4 fruit fly cellular contexts compared by ENCODE assay signal in the genomic region with DNA sequence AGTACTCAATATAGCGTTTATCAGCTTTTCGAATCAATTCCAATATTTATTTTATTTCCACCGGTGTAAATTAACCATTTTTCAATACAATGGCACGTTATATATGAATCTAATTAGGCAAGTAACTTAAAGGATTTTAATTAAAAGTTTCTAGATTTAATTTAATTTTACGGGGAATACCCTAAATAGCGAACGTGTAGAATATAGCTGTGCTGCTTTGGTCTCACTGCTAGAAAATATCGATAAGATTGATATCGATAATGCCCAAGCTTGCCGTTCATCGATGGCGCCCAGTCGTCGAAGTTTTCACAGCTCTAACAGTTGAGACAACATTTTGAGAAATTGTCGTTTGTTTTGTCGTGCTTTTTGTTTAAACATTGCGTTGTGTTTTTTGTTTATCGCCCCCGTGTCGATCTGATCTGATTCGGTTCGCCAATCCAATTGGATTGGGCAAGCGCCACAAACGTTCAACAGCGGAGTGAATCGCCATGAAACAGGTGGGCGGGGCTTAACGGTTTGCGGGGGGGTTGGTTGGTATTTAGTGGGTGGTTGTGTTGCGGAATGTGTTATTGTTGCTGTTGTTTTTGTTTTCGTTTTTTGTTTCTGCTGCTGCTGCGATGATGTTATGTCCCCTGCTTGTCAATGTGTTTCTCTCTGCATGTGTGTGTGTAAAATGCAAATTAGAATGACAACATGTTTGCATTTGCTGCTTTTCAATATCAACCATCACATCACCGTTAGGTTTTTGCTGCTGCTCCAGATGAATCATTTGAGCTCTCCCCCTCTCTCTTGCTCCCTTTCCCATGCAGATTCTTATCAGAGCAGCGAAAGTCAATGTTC.
TF ChIP-seq lines count a peak whose summit lies in the region.

A gene (plus strand): TSS at position 289 of the 840 bp plus-strand sequence.

TF ChIP-seq in whole organism, adult, 20 proteins besides CTCF, POLR2A, EP300 and RAD21 (continued from another document):
- TF ChIP-seq CG7045 (GFP tag; optimal IDR thresholded peaks at IDR 0.05; lab: Kevin White, UChicago) (no peak), kay (GFP tag; lab: Kevin White, UChicago; ENCODE audit: borderline replicate concordance) (peak; percentile 92), CG1620 (GFP tag; optimal IDR thresholded peaks at IDR 0.05; lab: Kevin White, UChicago) (peak; percentile 43), bab1 (GFP tag; optimal IDR thresholded peaks at IDR 0.05; lab: Kevin White, UChicago) (peak; percentile 14)

TF ChIP-seq in whole organism, embryonic, 481 proteins besides CTCF, POLR2A, EP300 and RAD21 (continued from another document and continues in another):
- peak; percentile 59 for TF ChIP-seq gfzf (GFP tag; optimal IDR thresholded peaks at IDR 0.05; lab: Kevin White, UChicago)
- TF ChIP-seq maf-S (GFP tag; optimal IDR thresholded peaks at IDR 0.05; lab: Kevin White, UChicago), result peak; percentile 22
- peak; percentile 4 for TF ChIP-seq Lhr (GFP tag; optimal IDR thresholded peaks at IDR 0.05; lab: Kevin White, UChicago)
- TF ChIP-seq shn (GFP tag; optimal IDR thresholded peaks at IDR 0.05; lab: Kevin White, UChicago), result no peak
- TF ChIP-seq CG9797 (GFP tag; optimal IDR thresholded peaks at IDR 0.05; lab: Kevin White, UChicago), result peak; percentile 59
- no peak for TF ChIP-seq CG7357 (GFP tag; IDR thresholded peaks at IDR 0.05; lab: Robert Waterston, UW)
- TF ChIP-seq Lpt (GFP tag; optimal IDR thresholded peaks at IDR 0.05; lab: Kevin White, UChicago), result no peak
- TF ChIP-seq lab (GFP tag; optimal IDR thresholded peaks at IDR 0.05; lab: Kevin White, UChicago), result peak; percentile 46
- no peak for TF ChIP-seq luna (GFP tag; optimal IDR thresholded peaks at IDR 0.05; lab: Kevin White, UChicago)
- peak; percentile 52 for TF ChIP-seq CG17359 (tag; optimal IDR thresholded peaks at IDR 0.05; lab: Kevin White, UChicago)
- peak; percentile 67 for TF ChIP-seq Ets97D (GFP tag; optimal IDR thresholded peaks at IDR 0.05; lab: Kevin White, UChicago)
- TF ChIP-seq stwl (tag; optimal IDR thresholded peaks at IDR 0.05; lab: Kevin White, UChicago), result peak; percentile 86
- peak; percentile 42 for TF ChIP-seq Sox102F (GFP tag; optimal IDR thresholded peaks at IDR 0.05; lab: Kevin White, UChicago)
- TF ChIP-seq PHDP (tag; optimal IDR thresholded peaks at IDR 0.05; lab: Kevin White, UChicago), result peak; percentile 35
- TF ChIP-seq NfI (GFP tag; optimal IDR thresholded peaks at IDR 0.05; lab: Kevin White, UChicago), result peak; percentile 7
- peak; percentile 64 for TF ChIP-seq CG2712 (tag; optimal IDR thresholded peaks at IDR 0.05; lab: Kevin White, UChicago)
- TF ChIP-seq fu2 (GFP tag; optimal IDR thresholded peaks at IDR 0.05; lab: Kevin White, UChicago), result peak; percentile 2
- peak; percentile 28 for TF ChIP-seq cg (GFP tag; optimal IDR thresholded peaks at IDR 0.05; lab: Kevin White, UChicago)
- TF ChIP-seq CG4854 (GFP tag; optimal IDR thresholded peaks at IDR 0.05; lab: Kevin White, UChicago), result peak; percentile 22
- TF ChIP-seq CG7928 (GFP tag; optimal IDR thresholded peaks at IDR 0.05; lab: Kevin White, UChicago), result no peak
- peak in 1 of 3 experiments; percentile 24 for TF ChIP-seq lola (GFP tag; optimal IDR thresholded peaks at IDR 0.05; lab: Kevin White, UChicago)
- peak; percentile 40 for TF ChIP-seq exex (tag; optimal IDR thresholded peaks at IDR 0.05; lab: Kevin White, UChicago)
- TF ChIP-seq CG5953 (GFP tag; IDR thresholded peaks at IDR 0.05; lab: Robert Waterston, UW), result no peak
- TF ChIP-seq CG4404 (GFP tag; IDR thresholded peaks at IDR 0.05; lab: Robert Waterston, UW), result no peak
- TF ChIP-seq Ptx1 (GFP tag; IDR thresholded peaks at IDR 0.05; lab: Robert Waterston, UW), result peak; percentile 23; the same call in 1 of the 2 replicates
- TF ChIP-seq Usf (GFP tag; optimal IDR thresholded peaks at IDR 0.05; lab: Kevin White, UChicago), result no peak
- TF ChIP-seq sd (tag; optimal IDR thresholded peaks at IDR 0.05; lab: Kevin White, UChicago), result peak; percentile 98
- no peak for TF ChIP-seq kay (GFP tag; optimal IDR thresholded peaks at IDR 0.05; lab: Kevin White, UChicago)
- no peak for TF ChIP-seq gce (GFP tag; IDR thresholded peaks at IDR 0.05; lab: Robert Waterston, UW)
- TF ChIP-seq bab2 (GFP tag; optimal IDR thresholded peaks at IDR 0.05; lab: Kevin White, UChicago), result peak; percentile 13
- no peak; the same call in 1 of the 2 replicates for TF ChIP-seq CG11085 (GFP tag; IDR thresholded peaks at IDR 0.05; lab: Robert Waterston, UW)
- peak; percentile 18 for TF ChIP-seq CG16863 (GFP tag; optimal IDR thresholded peaks at IDR 0.05; lab: Kevin White, UChicago)
- peak; percentile 54 for TF ChIP-seq trem (tag; optimal IDR thresholded peaks at IDR 0.05; lab: Kevin White, UChicago)
- TF ChIP-seq hb (GFP tag; IDR thresholded peaks at IDR 0.05; lab: Robert Waterston, UW; ENCODE audit: partially characterized antibody), result peak; percentile 73
- no peak for TF ChIP-seq CG8765 (GFP tag; IDR thresholded peaks at IDR 0.05; lab: Robert Waterston, UW)
- no peak for TF ChIP-seq CG17568 (GFP tag; optimal IDR thresholded peaks at IDR 0.05; lab: Kevin White, UChicago)
- TF ChIP-seq repo (GFP tag; optimal IDR thresholded peaks at IDR 0.05; lab: Kevin White, UChicago), result no peak
- TF ChIP-seq CG18262 (tag; optimal IDR thresholded peaks at IDR 0.05; lab: Kevin White, UChicago), result peak; percentile 59
- no peak for TF ChIP-seq ac (GFP tag; optimal IDR thresholded peaks at IDR 0.05; lab: Kevin White, UChicago)

TF ChIP-seq in whole organism, prepupa, 60 proteins besides CTCF, POLR2A, EP300 and RAD21 (continued from another document):
- TF ChIP-seq CG11294 (GFP tag; IDR thresholded peaks at IDR 0.05; lab: Robert Waterston, UW), result no peak
- no peak for TF ChIP-seq Sox102F (GFP tag; optimal IDR thresholded peaks at IDR 0.05; lab: Kevin White, UChicago)
- no peak for TF ChIP-seq fd85E (GFP tag; optimal IDR thresholded peaks at IDR 0.05; lab: Kevin White, UChicago)
- no peak for TF ChIP-seq CG10669 (GFP tag; optimal IDR thresholded peaks at IDR 0.05; lab: Kevin White, UChicago)
- peak; percentile 30 for TF ChIP-seq CG3032 (tag; optimal IDR thresholded peaks at IDR 0.05; lab: Kevin White, UChicago)
- peak; percentile 7 for TF ChIP-seq topi (GFP tag; optimal IDR thresholded peaks at IDR 0.05; lab: Kevin White, UChicago)
- TF ChIP-seq ss (GFP tag; optimal IDR thresholded peaks at IDR 0.05; lab: Kevin White, UChicago), result no peak
- no peak for TF ChIP-seq CG6792 (GFP tag; optimal IDR thresholded peaks at IDR 0.05; lab: Kevin White, UChicago)
- TF ChIP-seq CG8119 (GFP tag; IDR thresholded peaks at IDR 0.05; lab: Robert Waterston, UW), result no peak
- no peak for TF ChIP-seq CG1621 (tag; optimal IDR thresholded peaks at IDR 0.05; lab: Kevin White, UChicago)
- TF ChIP-seq OdsH (GFP tag; optimal IDR thresholded peaks at IDR 0.05; lab: Kevin White, UChicago), result peak; percentile 23
- TF ChIP-seq CG10631 (GFP tag; optimal IDR thresholded peaks at IDR 0.05; lab: Kevin White, UChicago), result peak; percentile 35
- TF ChIP-seq CG8632 (GFP tag; optimal IDR thresholded peaks at IDR 0.05; lab: Kevin White, UChicago), result no peak
- TF ChIP-seq lz (GFP tag; optimal IDR thresholded peaks at IDR 0.05; lab: Kevin White, UChicago), result peak; percentile 4
- no peak for TF ChIP-seq Smox (GFP tag; optimal IDR thresholded peaks at IDR 0.05; lab: Kevin White, UChicago)
- TF ChIP-seq CG34406 (GFP tag; optimal IDR thresholded peaks at IDR 0.05; lab: Kevin White, UChicago), result no peak
- no peak for TF ChIP-seq CG6808 (GFP tag; optimal IDR thresholded peaks at IDR 0.05; lab: Kevin White, UChicago)
- TF ChIP-seq dac (GFP tag; optimal IDR thresholded peaks at IDR 0.05; lab: Kevin White, UChicago), result no peak
- no peak for TF ChIP-seq CG32006 (GFP tag; optimal IDR thresholded peaks at IDR 0.05; lab: Kevin White, UChicago)
- TF ChIP-seq eg (GFP tag; IDR thresholded peaks at IDR 0.05; lab: Robert Waterston, UW), result peak; percentile 47; the same call in 1 of the 3 replicates
- TF ChIP-seq CG8319 (GFP tag; optimal IDR thresholded peaks at IDR 0.05; lab: Kevin White, UChicago), result no peak
- TF ChIP-seq Ets96B (tag; optimal IDR thresholded peaks at IDR 0.05; lab: Kevin White, UChicago), result no peak
- TF ChIP-seq Hr39 (GFP tag; optimal IDR thresholded peaks at IDR 0.05; lab: Kevin White, UChicago), result no peak
- no peak for TF ChIP-seq Eip93F (GFP tag; optimal IDR thresholded peaks at IDR 0.05; lab: Kevin White, UChicago)
- peak; percentile 20 for TF ChIP-seq cyc (GFP tag; optimal IDR thresholded peaks at IDR 0.05; lab: Kevin White, UChicago)
- no peak for TF ChIP-seq fd59A (GFP tag; optimal IDR thresholded peaks at IDR 0.05; lab: Kevin White, UChicago)
- no peak for TF ChIP-seq CG9139 (GFP tag; optimal IDR thresholded peaks at IDR 0.05; lab: Kevin White, UChicago)
- TF ChIP-seq Gug (GFP tag; IDR thresholded peaks at IDR 0.05; lab: Robert Waterston, UW), result no peak
- TF ChIP-seq Sox15 (GFP tag; optimal IDR thresholded peaks at IDR 0.05; lab: Kevin White, UChicago), result no peak
- no peak for TF ChIP-seq dsx (GFP tag; optimal IDR thresholded peaks at IDR 0.05; lab: Kevin White, UChicago; ENCODE audit: poor library complexity, severe bottlenecking)
- TF ChIP-seq CG11902 (GFP tag; optimal IDR thresholded peaks at IDR 0.05; lab: Kevin White, UChicago), result no peak
- TF ChIP-seq CG6276 (GFP tag; optimal IDR thresholded peaks at IDR 0.05; lab: Kevin White, UChicago), result no peak
- no peak for TF ChIP-seq achi (GFP tag; optimal IDR thresholded peaks at IDR 0.05; lab: Kevin White, UChicago)
- no peak for TF ChIP-seq net (GFP tag; optimal IDR thresholded peaks at IDR 0.05; lab: Kevin White, UChicago)
- TF ChIP-seq fkh (GFP tag; optimal IDR thresholded peaks at IDR 0.05; lab: Kevin White, UChicago), result no peak
- no peak for TF ChIP-seq CG15336 (GFP tag; IDR thresholded peaks at IDR 0.05; lab: Robert Waterston, UW)
- peak; percentile 61 for TF ChIP-seq Eip78C (GFP tag; lab: Kevin White, UChicago)
- TF ChIP-seq CG11762 (GFP tag; optimal IDR thresholded peaks at IDR 0.05; lab: Kevin White, UChicago; ENCODE audit: insufficient read depth), result no peak
- no peak for TF ChIP-seq salr (GFP tag; optimal IDR thresholded peaks at IDR 0.05; lab: Kevin White, UChicago)
- TF ChIP-seq Sox14 (GFP tag; optimal IDR thresholded peaks at IDR 0.05; lab: Kevin White, UChicago), result no peak
TF ChIP-seq in whole organism, prepupa: peak in this region for 16.

TF ChIP-seq in whole organism, wandering third instar larva, 38 proteins besides CTCF, POLR2A, EP300 and RAD21 (continued from another document):
- TF ChIP-seq Hr83 (GFP tag; optimal IDR thresholded peaks at IDR 0.05; lab: Kevin White, UChicago; ENCODE audit: poor library complexity, severe bottlenecking) (no peak), h (GFP tag; optimal IDR thresholded peaks at IDR 0.05; lab: Kevin White, UChicago) (peak; percentile 55), GATAd (GFP tag; optimal IDR thresholded peaks at IDR 0.05; lab: Kevin White, UChicago) (no peak), psq (GFP tag; optimal IDR thresholded peaks at IDR 0.05; lab: Kevin White, UChicago) (no peak), CG9705 (GFP tag; optimal IDR thresholded peaks at IDR 0.05; lab: Kevin White, UChicago) (no peak), Rel (GFP tag; optimal IDR thresholded peaks at IDR 0.05; lab: Kevin White, UChicago) (no peak), Rel (tag; optimal IDR thresholded peaks at IDR 0.05; lab: Kevin White, UChicago) (peak; percentile 98), Abd-B (GFP tag; optimal IDR thresholded peaks at IDR 0.05; lab: Kevin White, UChicago) (no peak), CrebA (GFP tag; optimal IDR thresholded peaks at IDR 0.05; lab: Kevin White, UChicago; ENCODE audit: borderline replicate concordance) (no peak)
